Fruit fly (Drosophila melanogaster): ENCODE results near the gene CG6511.

Gene CG6511

dm6 chr3L:8718602-8719001 is 2.5 kb upstream of the CG6511 start:
- TF ChIP-seq CG7045 (GFP tag; optimal IDR thresholded peaks at IDR 0.05) (no peak), cnc (optimal IDR thresholded peaks at IDR 0.05) (no peak), CG14711 (tag; optimal IDR thresholded peaks at IDR 0.05) (peak; percentile 35), cic (GFP tag; optimal IDR thresholded peaks at IDR 0.05) (no peak), Mnt (GFP tag; optimal IDR thresholded peaks at IDR 0.05) (no peak), CG7101 (tag; optimal IDR thresholded peaks at IDR 0.05) (peak; percentile 26), kay (GFP tag; ENCODE audit: borderline replicate concordance) (peak; percentile 31), pad (GFP tag; optimal IDR thresholded peaks at IDR 0.05) (no peak)

- TF ChIP-seq CG1620 (GFP tag; optimal IDR thresholded peaks at IDR 0.05): no peak
- peak; percentile 58 for TF ChIP-seq CG14711 (tag; optimal IDR thresholded peaks at IDR 0.05)
- TF ChIP-seq ovo (GFP tag; optimal IDR thresholded peaks at IDR 0.05): no peak
- peak; percentile 75 for TF ChIP-seq pad (GFP tag; optimal IDR thresholded peaks at IDR 0.05)
- TF ChIP-seq Mnt (GFP tag; optimal IDR thresholded peaks at IDR 0.05): peak; percentile 80
- TF ChIP-seq Clk (GFP tag; optimal IDR thresholded peaks at IDR 0.05): peak; percentile 17
- TF ChIP-seq cnc (optimal IDR thresholded peaks at IDR 0.05): no peak
- peak; percentile 32 for TF ChIP-seq CG7045 (GFP tag; optimal IDR thresholded peaks at IDR 0.05)
- TF ChIP-seq CG5204 (GFP tag; optimal IDR thresholded peaks at IDR 0.05): peak; percentile 43
- TF ChIP-seq kay (GFP tag; ENCODE audit: borderline replicate concordance): no peak
- TF ChIP-seq bab1 (GFP tag; optimal IDR thresholded peaks at IDR 0.05): no peak
- peak; percentile 36 for TF ChIP-seq toe (GFP tag; optimal IDR thresholded peaks at IDR 0.05)
- peak; percentile 29 for TF ChIP-seq cic (GFP tag; optimal IDR thresholded peaks at IDR 0.05)
- TF ChIP-seq CG12768 (GFP tag; optimal IDR thresholded peaks at IDR 0.05): peak; percentile 75
- peak; percentile 74 for TF ChIP-seq CG7101 (tag; optimal IDR thresholded peaks at IDR 0.05)
- TF ChIP-seq Hr96 (GFP tag; optimal IDR thresholded peaks at IDR 0.05): peak; percentile 63
- peak; percentile 31 for TF ChIP-seq CG33017 (tag; optimal IDR thresholded peaks at IDR 0.05)
- TF ChIP-seq CG11617 (GFP tag; optimal IDR thresholded peaks at IDR 0.05): no peak
Measured at dm6 chr3L:8719990-8720559, 1.0 kb upstream of the CG6511 start, which contains the start of gene SrpRbeta. Gene SrpRbeta, minus strand, starts transcription at chr3L:8720225.

dm6 chr3L:8725252-8725651 is 4.1 kb downstream of the CG6511 start:
- TF ChIP-seq ovo (GFP tag; optimal IDR thresholded peaks at IDR 0.05): no peak
- TF ChIP-seq CG7101 (tag; optimal IDR thresholded peaks at IDR 0.05): peak; percentile 49
- TF ChIP-seq CG7045 (GFP tag; optimal IDR thresholded peaks at IDR 0.05): no peak
- TF ChIP-seq bab1 (GFP tag; optimal IDR thresholded peaks at IDR 0.05): no peak
- no peak for TF ChIP-seq Hr96 (GFP tag; optimal IDR thresholded peaks at IDR 0.05)
- no peak for TF ChIP-seq CG1620 (GFP tag; optimal IDR thresholded peaks at IDR 0.05)
- no peak for TF ChIP-seq CG33017 (tag; optimal IDR thresholded peaks at IDR 0.05)
- no peak for TF ChIP-seq tj (GFP tag; optimal IDR thresholded peaks at IDR 0.05)
- peak; percentile 61 for TF ChIP-seq cic (GFP tag; optimal IDR thresholded peaks at IDR 0.05)
- peak; percentile 13 for TF ChIP-seq pad (GFP tag; optimal IDR thresholded peaks at IDR 0.05)
- TF ChIP-seq CG14711 (tag; optimal IDR thresholded peaks at IDR 0.05): peak; percentile 8
- TF ChIP-seq toe (GFP tag; optimal IDR thresholded peaks at IDR 0.05): no peak
- TF ChIP-seq Mnt (GFP tag; optimal IDR thresholded peaks at IDR 0.05): peak; percentile 99

- TF ChIP-seq CG33017 (tag; optimal IDR thresholded peaks at IDR 0.05): no peak
- TF ChIP-seq cnc (optimal IDR thresholded peaks at IDR 0.05): no peak
- no peak for TF ChIP-seq CG1620 (GFP tag; optimal IDR thresholded peaks at IDR 0.05)
- no peak for TF ChIP-seq CG11617 (GFP tag; optimal IDR thresholded peaks at IDR 0.05)
- TF ChIP-seq ovo (GFP tag; optimal IDR thresholded peaks at IDR 0.05): no peak
- TF ChIP-seq pad (GFP tag; optimal IDR thresholded peaks at IDR 0.05): no peak
- TF ChIP-seq CG7101 (tag; optimal IDR thresholded peaks at IDR 0.05): no peak
- TF ChIP-seq Clk (GFP tag; optimal IDR thresholded peaks at IDR 0.05): no peak
- no peak for TF ChIP-seq Mnt (GFP tag; optimal IDR thresholded peaks at IDR 0.05)
- no peak for TF ChIP-seq cic (GFP tag; optimal IDR thresholded peaks at IDR 0.05)
Measured at dm6 chr3L:8725674-8726073, 4.5 kb downstream of the CG6511 start, which contains the start of gene CG43965. Gene CG43965, minus strand, starts transcription at chr3L:8725774.

dm6 chr3L:8726317-8726841 is 5.3 kb downstream of the CG6511 start, which contains the start of gene Cp18:
Gene Cp18, plus strand, starts transcription at chr3L:8726791.
- TF ChIP-seq Clk (GFP tag; optimal IDR thresholded peaks at IDR 0.05) (no peak), CG7101 (tag; optimal IDR thresholded peaks at IDR 0.05) (no peak), tj (GFP tag; optimal IDR thresholded peaks at IDR 0.05) (no peak), kay (GFP tag; ENCODE audit: borderline replicate concordance) (peak; percentile 78), Mnt (GFP tag; optimal IDR thresholded peaks at IDR 0.05) (peak; percentile 13), CG5204 (GFP tag; optimal IDR thresholded peaks at IDR 0.05) (no peak), cnc (optimal IDR thresholded peaks at IDR 0.05) (no peak), CG7045 (GFP tag; optimal IDR thresholded peaks at IDR 0.05) (no peak), CG33017 (tag; optimal IDR thresholded peaks at IDR 0.05) (no peak), cic (GFP tag; optimal IDR thresholded peaks at IDR 0.05) (peak; percentile 69)

- TF ChIP-seq pad (GFP tag; optimal IDR thresholded peaks at IDR 0.05): no peak
- no peak for TF ChIP-seq CG33017 (tag; optimal IDR thresholded peaks at IDR 0.05)
- no peak for TF ChIP-seq Crg-1 (GFP tag; optimal IDR thresholded peaks at IDR 0.05)
- no peak for TF ChIP-seq Clk (GFP tag; optimal IDR thresholded peaks at IDR 0.05)
- no peak for TF ChIP-seq CG5204 (GFP tag; optimal IDR thresholded peaks at IDR 0.05)
- no peak for TF ChIP-seq Hr96 (GFP tag; optimal IDR thresholded peaks at IDR 0.05)
- TF ChIP-seq CG1620 (GFP tag; optimal IDR thresholded peaks at IDR 0.05): no peak
- TF ChIP-seq cnc (optimal IDR thresholded peaks at IDR 0.05): no peak
- TF ChIP-seq ovo (GFP tag; optimal IDR thresholded peaks at IDR 0.05): no peak
- no peak for TF ChIP-seq toe (GFP tag; optimal IDR thresholded peaks at IDR 0.05)
- TF ChIP-seq kay (GFP tag; ENCODE audit: borderline replicate concordance): no peak
- TF ChIP-seq CG12768 (GFP tag; optimal IDR thresholded peaks at IDR 0.05): no peak
- TF ChIP-seq tj (GFP tag; optimal IDR thresholded peaks at IDR 0.05): no peak
- TF ChIP-seq cic (GFP tag; optimal IDR thresholded peaks at IDR 0.05): no peak
Measured at dm6 chr3L:8728181-8728580, 7.1 kb downstream of the CG6511 start, which contains the start of gene Cp15. Gene Cp15, plus strand, starts transcription at chr3L:8728481.
